Worm (Caenorhabditis elegans) whole organism, mixed stage, embryonic: Measurements from ENCODE around the gene cpna-2.

Experiments used
- ceh-83 ChIP-seq: fragments of 200-800 bp; sonication (Bioruptor generic); optimal IDR thresholded peaks from 2 replicates; lab custom pipeline; 2018; ENCODE audit warnings: mild to moderate bottlenecking, missing genetic modification characterization, missing compliant biosample characterization
- lin-13 ChIP-seq: fragments of 150-350 bp; optimal IDR thresholded peaks from 2 replicates; lab custom pipeline; 2014; ENCODE audit warnings: missing biosample characterization, missing genetic modification characterization
- lsy-2 ChIP-seq: fragments of 150-350 bp; optimal IDR thresholded peaks from 2 replicates; lab custom pipeline; 2014; ENCODE audit warnings: missing biosample characterization, missing genetic modification characterization
- nhr-76 ChIP-seq: sonication (generic microtip); optimal IDR thresholded peaks from 2 replicates; lab custom pipeline; 2017; ENCODE audit warnings: missing biosample characterization, missing genetic modification characterization
- sptf-1 ChIP-seq: sonication (generic microtip); optimal IDR thresholded peaks from 2 replicates; lab custom pipeline; 2017; ENCODE audit warnings: mild to moderate bottlenecking, missing genetic modification characterization, moderate library complexity, missing compliant biosample characterization
- tbx-8 ChIP-seq: fragments of 200-800 bp; sonication (Bioruptor generic); optimal IDR thresholded peaks from 2 replicates; lab custom pipeline; 2018; ENCODE audit warnings: mild to moderate bottlenecking, missing genetic modification characterization, moderate library complexity, missing compliant biosample characterization

DNA sequence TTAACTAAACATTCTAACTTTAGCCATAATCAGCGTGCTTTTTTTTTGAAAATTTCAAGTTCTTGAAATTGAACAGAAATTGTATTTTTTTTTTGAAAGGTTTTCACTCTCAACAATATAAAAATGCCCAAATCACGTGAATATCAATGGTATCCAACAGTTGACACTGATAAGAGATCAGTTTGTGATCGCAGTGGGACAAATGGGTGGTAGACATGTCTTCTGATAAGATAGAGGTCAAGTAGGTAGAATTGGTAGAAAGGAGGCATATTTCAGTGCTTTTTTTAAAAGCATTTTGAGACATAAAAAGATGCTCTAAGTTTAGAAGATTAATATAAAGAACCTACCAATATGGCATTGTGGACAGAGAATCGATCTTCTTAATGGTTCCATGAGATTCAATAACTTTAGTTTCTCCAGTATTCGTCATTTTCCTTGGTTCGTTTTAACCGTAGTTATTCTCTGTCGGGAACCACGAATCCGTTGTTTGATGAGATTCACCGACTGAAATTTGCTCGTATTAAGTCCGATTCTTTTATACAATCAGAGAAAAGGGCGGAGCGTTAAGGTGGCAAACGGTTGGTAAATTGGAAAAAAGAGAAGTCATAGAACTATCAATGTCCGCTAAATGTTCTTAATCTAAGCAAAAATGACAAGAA lies 52.7 kb downstream of the cpna-2 start, which contains the start of gene mthf-1:
- TF ChIP-seq sptf-1 (tag; lab: Kevin White, UChicago) (no peak), ceh-83 (no peak), lin-13 (tag; lab: Kevin White, UChicago) (no peak), lsy-2 (tag; lab: Kevin White, UChicago) (no peak), tbx-8 (GFP tag; lab: Kevin White, UChicago) (no peak), nhr-76 (tag; lab: Kevin White, UChicago) (no peak)
